Worm (Caenorhabditis elegans) whole organism, early embryonic: Measurements from ENCODE around the gene epg-4.

Experiments
- B0310.2 ChIP-seq: sonication (generic microtip); optimal IDR thresholded peaks from 2 replicates; lab custom pipeline; 2016; ENCODE audit warnings: mild to moderate bottlenecking, missing genetic modification characterization, missing compliant biosample characterization
- aly-1 ChIP-seq: sonication (generic microtip); optimal IDR thresholded peaks from 2 replicates; lab custom pipeline; 2016; ENCODE audit warnings: missing genetic modification characterization, missing compliant biosample characterization
- ama-1 ChIP-seq: fragments of 150-350 bp; optimal IDR thresholded peaks from 2 replicates; lab custom pipeline; 2014
- ceh-13 ChIP-seq: fragments of 200-800 bp; sonication (Bioruptor generic); optimal IDR thresholded peaks from 2 replicates; lab custom pipeline; 2018; ENCODE audit warnings: mild to moderate bottlenecking, missing genetic modification characterization, missing compliant biosample characterization
- ets-7 ChIP-seq: sonication (generic microtip); optimal IDR thresholded peaks from 2 replicates; lab custom pipeline; 2016; ENCODE audit warnings: missing genotype, missing genetic modification characterization, missing compliant biosample characterization
- flt-1 ChIP-seq: fragments of 200-800 bp; sonication (Bioruptor generic); IDR thresholded peaks from 2 replicates; pipeline ENCODE4 v1.3.6; 2022; ENCODE audit warnings: missing genetic modification characterization, missing compliant biosample characterization
- hmbx-1 ChIP-seq: sonication (generic microtip); optimal IDR thresholded peaks from 2 replicates; lab custom pipeline; 2016; ENCODE audit warnings: mild to moderate bottlenecking, missing genetic modification characterization, missing compliant biosample characterization
- hmg-4 ChIP-seq: fragments of 200-800 bp; sonication (Bioruptor generic); optimal IDR thresholded peaks from 2 replicates; lab custom pipeline; 2018; ENCODE audit warnings: mild to moderate bottlenecking, missing genetic modification characterization, missing compliant biosample characterization
- hnd-1 ChIP-seq: sonication (generic microtip); optimal IDR thresholded peaks from 2 replicates; lab custom pipeline; 2016; ENCODE audit warnings: missing genetic modification characterization, missing compliant biosample characterization
- pes-1 ChIP-seq: fragments of 200-800 bp; sonication (Bioruptor generic); IDR thresholded peaks from 2 replicates; pipeline ENCODE4 v1.3.6; 2022; ENCODE audit warnings: missing genetic modification reagents, missing genetic modification characterization, missing compliant biosample characterization
- scrt-1 ChIP-seq: fragments of 200-800 bp; sonication (Bioruptor generic); IDR thresholded peaks from 2 replicates; pipeline ENCODE4 v1.3.6; 2022; ENCODE audit warnings: missing genetic modification characterization, missing compliant biosample characterization
- sea-1 ChIP-seq: fragments of 200-800 bp; sonication (Bioruptor generic); conservative IDR thresholded peaks from 2 replicates; pipeline ENCODE4 v1.3.6; 2022; ENCODE audit warnings: missing genetic modification characterization, missing compliant biosample characterization
- tbx-37 ChIP-seq: fragments of 200-800 bp; sonication (Bioruptor generic); conservative IDR thresholded peaks from 2 replicates; pipeline ENCODE4 v1.3.6; 2022; ENCODE audit warnings: missing genetic modification reagents, missing genetic modification characterization, missing compliant biosample characterization
- tra-4 ChIP-seq: sonication (generic microtip); optimal IDR thresholded peaks from 2 replicates; lab custom pipeline; 2017; ENCODE audit warnings: missing genetic modification characterization, missing compliant biosample characterization

DNA sequence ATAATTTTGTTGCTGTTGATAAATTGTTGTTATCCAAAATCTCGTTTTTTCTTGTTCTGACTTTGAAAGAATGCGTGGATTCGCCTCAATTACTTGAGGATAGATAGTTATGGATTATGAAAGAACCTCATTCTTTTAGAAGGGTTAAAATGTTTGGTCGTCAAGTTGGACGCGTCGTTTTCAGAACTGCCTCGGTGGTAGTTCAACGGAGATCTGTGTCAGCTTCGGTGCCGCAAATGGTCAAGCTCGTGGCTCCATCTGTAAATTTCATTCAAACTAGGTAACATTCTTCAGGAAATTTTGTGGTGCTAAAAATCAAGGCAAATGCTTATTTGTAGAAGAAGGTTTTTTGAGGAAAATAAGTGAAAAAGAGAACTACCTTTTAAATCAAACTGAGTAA, 1.4 kb upstream of the epg-4 start, which contains the start of gene ndab-2:
- no peak for TF ChIP-seq hnd-1
- no peak for TF ChIP-seq ama-1 (lab: Kevin White, UChicago)
- no peak for TF ChIP-seq sea-1 (GFP tag; lab: Robert Waterston, UW)
- TF ChIP-seq tra-4 (tag; lab: Kevin White, UChicago) = no peak
- no peak for TF ChIP-seq pes-1 (GFP tag; lab: Robert Waterston, UW)
- TF ChIP-seq ets-7 (tag; lab: Kevin White, UChicago) = no peak
- no peak for TF ChIP-seq scrt-1
- TF ChIP-seq flt-1 (GFP tag; lab: Robert Waterston, UW) = no peak
- no peak for TF ChIP-seq aly-1 (tag; lab: Kevin White, UChicago)
- TF ChIP-seq hmg-4 (GFP tag; lab: Kevin White, UChicago) = no peak
- no peak for TF ChIP-seq tbx-37 (GFP tag; lab: Robert Waterston, UW)
- no peak for TF ChIP-seq B0310.2
- TF ChIP-seq ceh-13 = no peak
- TF ChIP-seq hmbx-1 = no peak
